Worm (Caenorhabditis elegans): ENCODE results near the gene fbxa-165.

DNA sequence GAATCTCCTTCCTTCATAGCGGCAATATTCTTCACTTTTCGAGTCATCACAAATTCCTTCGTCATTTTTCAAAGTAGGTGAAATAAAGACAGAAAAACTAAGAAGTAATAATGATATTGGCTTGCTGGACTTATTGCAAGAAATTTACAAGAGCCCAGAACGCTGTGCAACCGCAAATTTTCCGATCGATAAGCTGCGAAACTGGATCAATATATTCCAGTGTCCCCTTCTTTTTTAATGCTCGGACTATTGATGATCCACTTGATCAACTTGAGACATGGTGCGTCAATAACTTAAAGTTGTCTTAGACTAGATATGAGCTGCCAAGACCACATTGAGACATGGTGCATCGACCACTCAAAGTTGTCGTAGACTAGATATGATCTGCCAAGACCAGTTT, 10.2 kb downstream of the fbxa-165 start, which contains the start of gene bath-33:
- no peak for TF ChIP-seq fkh-8 (tag; optimal IDR thresholded peaks at IDR 0.05)
- no peak for TF ChIP-seq lin-39 (tag; optimal IDR thresholded peaks at IDR 0.05)
- no peak for TF ChIP-seq lin-35 (GFP tag; optimal IDR thresholded peaks at IDR 0.05)
- TF ChIP-seq nhr-237 (tag; optimal IDR thresholded peaks at IDR 0.05), result no peak
- TF ChIP-seq ceh-63 (GFP tag; optimal IDR thresholded peaks at IDR 0.05), result no peak
- TF ChIP-seq nhr-47 (tag; optimal IDR thresholded peaks at IDR 0.05), result no peak
- no peak for TF ChIP-seq ztf-11 (tag; optimal IDR thresholded peaks at IDR 0.05)
- TF ChIP-seq jun-1 (tag; optimal IDR thresholded peaks at IDR 0.05), result no peak
- no peak for TF ChIP-seq nhr-84 (tag; optimal IDR thresholded peaks at IDR 0.05)
